Worm (Caenorhabditis elegans) whole organism, early embryonic: ENCODE results near the gene F41G3.6.

Experiments used
- B0310.2 ChIP-seq: sonication (generic microtip); optimal IDR thresholded peaks from 2 replicates; lab custom pipeline; 2016; ENCODE audit warnings: mild to moderate bottlenecking, missing genetic modification characterization, missing compliant biosample characterization
- F13C5.2 ChIP-seq: sonication (generic microtip); optimal IDR thresholded peaks from 2 replicates; lab custom pipeline; 2017; ENCODE audit warnings: mild to moderate bottlenecking, missing genetic modification characterization, inconsistent platforms, missing compliant biosample characterization
- aly-1 ChIP-seq: sonication (generic microtip); optimal IDR thresholded peaks from 2 replicates; lab custom pipeline; 2016; ENCODE audit warnings: missing genetic modification characterization, missing compliant biosample characterization
- ama-1 ChIP-seq: fragments of 150-350 bp; optimal IDR thresholded peaks from 2 replicates; lab custom pipeline; 2014
- ceh-13 ChIP-seq: fragments of 200-800 bp; sonication (Bioruptor generic); optimal IDR thresholded peaks from 2 replicates; lab custom pipeline; 2018; ENCODE audit warnings: mild to moderate bottlenecking, missing genetic modification characterization, missing compliant biosample characterization
- ceh-36 ChIP-seq: sonication (generic microtip); optimal IDR thresholded peaks from 2 replicates; lab custom pipeline; 2016; ENCODE audit warnings: missing genetic modification characterization, inconsistent platforms, missing compliant biosample characterization
- ets-7 ChIP-seq: sonication (generic microtip); optimal IDR thresholded peaks from 2 replicates; lab custom pipeline; 2016; ENCODE audit warnings: missing genotype, missing genetic modification characterization, missing compliant biosample characterization
- flt-1 ChIP-seq: fragments of 200-800 bp; sonication (Bioruptor generic); IDR thresholded peaks from 2 replicates; pipeline ENCODE4 v1.3.6; 2022; ENCODE audit warnings: missing genetic modification characterization, missing compliant biosample characterization
- hmbx-1 ChIP-seq: sonication (generic microtip); optimal IDR thresholded peaks from 2 replicates; lab custom pipeline; 2016; ENCODE audit warnings: mild to moderate bottlenecking, missing genetic modification characterization, missing compliant biosample characterization
- hmg-4 ChIP-seq: fragments of 200-800 bp; sonication (Bioruptor generic); optimal IDR thresholded peaks from 2 replicates; lab custom pipeline; 2018; ENCODE audit warnings: mild to moderate bottlenecking, missing genetic modification characterization, missing compliant biosample characterization
- hnd-1 ChIP-seq: sonication (generic microtip); optimal IDR thresholded peaks from 2 replicates; lab custom pipeline; 2016; ENCODE audit warnings: missing genetic modification characterization, missing compliant biosample characterization
- pes-1 ChIP-seq: fragments of 200-800 bp; sonication (Bioruptor generic); IDR thresholded peaks from 2 replicates; pipeline ENCODE4 v1.3.6; 2022; ENCODE audit warnings: missing genetic modification reagents, missing genetic modification characterization, missing compliant biosample characterization
- scrt-1 ChIP-seq: fragments of 200-800 bp; sonication (Bioruptor generic); IDR thresholded peaks from 2 replicates; pipeline ENCODE4 v1.3.6; 2022; ENCODE audit warnings: missing genetic modification characterization, missing compliant biosample characterization
- sea-1 ChIP-seq: fragments of 200-800 bp; sonication (Bioruptor generic); conservative IDR thresholded peaks from 2 replicates; pipeline ENCODE4 v1.3.6; 2022; ENCODE audit warnings: missing genetic modification characterization, missing compliant biosample characterization
- tbx-11 ChIP-seq: fragments of 200-800 bp; sonication (Bioruptor generic); IDR thresholded peaks from 2 replicates; pipeline ENCODE4 v1.3.6; 2022; ENCODE audit warnings: missing genetic modification characterization, missing compliant biosample characterization
- tbx-37 ChIP-seq: fragments of 200-800 bp; sonication (Bioruptor generic); conservative IDR thresholded peaks from 2 replicates; pipeline ENCODE4 v1.3.6; 2022; ENCODE audit warnings: missing genetic modification reagents, missing genetic modification characterization, missing compliant biosample characterization
- tra-4 ChIP-seq: sonication (generic microtip); optimal IDR thresholded peaks from 2 replicates; lab custom pipeline; 2017; ENCODE audit warnings: missing genetic modification characterization, missing compliant biosample characterization

F41G3.6 gene

ce11 chrII:6726814-6727213 is 15.9 kb upstream of the F41G3.6 start:
- no peak for TF ChIP-seq scrt-1
- TF ChIP-seq ceh-36: no peak
- no peak for TF ChIP-seq sea-1 (GFP tag; lab: Robert Waterston, UW)
- TF ChIP-seq tbx-11 (GFP tag; lab: Robert Waterston, UW): no peak
- TF ChIP-seq ceh-13 (GFP tag; lab: Kevin White, UChicago): no peak
- no peak for TF ChIP-seq hmg-4 (GFP tag; lab: Kevin White, UChicago)

ce11 chrII:6729331-6729730 is 13.4 kb upstream of the F41G3.6 start, which contains the start of gene T14B4.8:
Gene T14B4.8, minus strand, starts transcription at chrII:6729390.
- TF ChIP-seq sea-1 (GFP tag; lab: Robert Waterston, UW): no peak
- no peak for TF ChIP-seq hmg-4 (GFP tag; lab: Kevin White, UChicago)
- TF ChIP-seq tbx-11 (GFP tag; lab: Robert Waterston, UW): no peak
- TF ChIP-seq flt-1 (GFP tag; lab: Robert Waterston, UW): no peak
- no peak for TF ChIP-seq ceh-36
- no peak for TF ChIP-seq B0310.2 (tag; lab: Kevin White, UChicago)
- no peak for TF ChIP-seq tbx-37 (GFP tag; lab: Robert Waterston, UW)
- no peak for TF ChIP-seq F13C5.2 (tag; lab: Kevin White, UChicago)
- no peak for TF ChIP-seq hnd-1 (tag; lab: Kevin White, UChicago)
- no peak for TF ChIP-seq ets-7 (tag; lab: Kevin White, UChicago)
- no peak for TF ChIP-seq pes-1 (GFP tag; lab: Robert Waterston, UW)
- no peak for TF ChIP-seq ama-1 (lab: Kevin White, UChicago)
- TF ChIP-seq aly-1 (tag; lab: Kevin White, UChicago): no peak
- TF ChIP-seq ceh-13 (GFP tag; lab: Kevin White, UChicago): no peak
- TF ChIP-seq hmbx-1 (tag; lab: Kevin White, UChicago): no peak
- no peak for TF ChIP-seq tra-4
- TF ChIP-seq scrt-1: no peak

ce11 chrII:6733718-6734117 is 9.0 kb upstream of the F41G3.6 start, which contains the start of gene T14B4.9:
Gene T14B4.9, minus strand, starts transcription at chrII:6733818.
- TF ChIP-seq ceh-13 (GFP tag; lab: Kevin White, UChicago) (no peak), tbx-37 (GFP tag; lab: Robert Waterston, UW) (no peak), flt-1 (GFP tag; lab: Robert Waterston, UW) (no peak), ama-1 (lab: Kevin White, UChicago) (no peak)

- TF ChIP-seq aly-1 (tag; lab: Kevin White, UChicago) (no peak), hmbx-1 (tag; lab: Kevin White, UChicago) (no peak), hnd-1 (tag; lab: Kevin White, UChicago) (no peak), tbx-37 (GFP tag; lab: Robert Waterston, UW) (peak; percentile 55; the same call in 1 of the 2 replicates), F13C5.2 (tag; lab: Kevin White, UChicago) (peak; percentile 62), flt-1 (GFP tag; lab: Robert Waterston, UW) (no peak), sea-1 (GFP tag; lab: Robert Waterston, UW) (no peak)
These were observed 8.0 kb upstream of the F41G3.6 start, which contains the start of gene T14B4.3 for ce11 chrII:6734674-6735073. Gene T14B4.3, plus strand, starts transcription at chrII:6734937.

- TF ChIP-seq ama-1 (lab: Kevin White, UChicago) (no peak), tbx-37 (GFP tag; lab: Robert Waterston, UW) (no peak), B0310.2 (tag; lab: Kevin White, UChicago) (no peak), F13C5.2 (tag; lab: Kevin White, UChicago) (no peak), hnd-1 (tag; lab: Kevin White, UChicago) (no peak), ceh-36 (no peak), ceh-13 (GFP tag; lab: Kevin White, UChicago) (no peak), flt-1 (GFP tag; lab: Robert Waterston, UW) (no peak), sea-1 (GFP tag; lab: Robert Waterston, UW) (no peak), hmg-4 (GFP tag; lab: Kevin White, UChicago) (no peak), tra-4 (no peak), aly-1 (tag; lab: Kevin White, UChicago) (no peak), hmbx-1 (tag; lab: Kevin White, UChicago) (no peak), tbx-11 (GFP tag; lab: Robert Waterston, UW) (no peak), pes-1 (GFP tag; lab: Robert Waterston, UW) (no peak), ets-7 (tag; lab: Kevin White, UChicago) (no peak), scrt-1 (no peak)
These were observed 6.6 kb upstream of the F41G3.6 start, which contains the start of gene mrps-18.C for ce11 chrII:6736066-6736465. Gene mrps-18.C, plus strand, starts transcription at chrII:6736203.

- TF ChIP-seq hmg-4 (GFP tag; lab: Kevin White, UChicago) (no peak), pes-1 (GFP tag; lab: Robert Waterston, UW) (no peak), tbx-11 (GFP tag; lab: Robert Waterston, UW) (no peak), hnd-1 (tag; lab: Kevin White, UChicago) (no peak), hmbx-1 (tag; lab: Kevin White, UChicago) (no peak), ets-7 (tag; lab: Kevin White, UChicago) (no peak), tra-4 (no peak), ceh-13 (GFP tag; lab: Kevin White, UChicago) (no peak), aly-1 (tag; lab: Kevin White, UChicago) (no peak), ceh-36 (no peak), B0310.2 (tag; lab: Kevin White, UChicago) (no peak), ama-1 (lab: Kevin White, UChicago) (no peak)
These were observed 6.1 kb upstream of the F41G3.6 start, which contains the start of gene T14B4.1 for ce11 chrII:6736604-6737003. Gene T14B4.1, plus strand, starts transcription at chrII:6736904.

ce11 chrII:6741428-6741827 is 1.3 kb upstream of the F41G3.6 start, which contains the start of gene exos-8:
Gene exos-8, plus strand, starts transcription at chrII:6741691.
- TF ChIP-seq tbx-37 (GFP tag; lab: Robert Waterston, UW) (peak; percentile 45), flt-1 (GFP tag; lab: Robert Waterston, UW) (no peak), tra-4 (no peak), aly-1 (tag; lab: Kevin White, UChicago) (no peak), ets-7 (tag; lab: Kevin White, UChicago) (peak; percentile 62), hmg-4 (GFP tag; lab: Kevin White, UChicago) (no peak), ceh-36 (no peak), hmbx-1 (tag; lab: Kevin White, UChicago) (no peak), tbx-11 (GFP tag; lab: Robert Waterston, UW) (no peak), hnd-1 (tag; lab: Kevin White, UChicago) (peak; percentile 18), pes-1 (GFP tag; lab: Robert Waterston, UW) (no peak; the same call in 1 of the 2 replicates), F13C5.2 (tag; lab: Kevin White, UChicago) (peak; percentile 24), ama-1 (lab: Kevin White, UChicago) (no peak), B0310.2 (tag; lab: Kevin White, UChicago) (no peak), scrt-1 (no peak; the same call in 1 of the 2 replicates), sea-1 (GFP tag; lab: Robert Waterston, UW) (no peak), ceh-13 (GFP tag; lab: Kevin White, UChicago) (peak; percentile 14)
